Fruit fly (Drosophila melanogaster) whole organism, embryonic: Measurements from ENCODE around the gene pxb.

Experiments used
- CG30020 ChIP-seq: fragments of 200-800 bp; optimal IDR thresholded peaks from 2 replicates; lab custom pipeline; 2019; ENCODE audit warnings: missing biosample characterization, mild to moderate bottlenecking, missing genetic modification characterization, moderate library complexity
- CG34376 ChIP-seq: fragments of 200-800 bp; sonication (Bioruptor generic); optimal IDR thresholded peaks from 2 replicates; lab custom pipeline; 2018; ENCODE audit warnings: missing biosample characterization, mild to moderate bottlenecking, missing genetic modification characterization
- CG34422 ChIP-seq: fragments of 200-800 bp; sonication (Bioruptor generic); IDR thresholded peaks from 3 replicates; pipeline ENCODE4 v1.3.6; 2022; ENCODE audit warnings: missing biosample characterization, missing genetic modification characterization
- Dip3 ChIP-seq: fragments of 200-800 bp; sonication (Bioruptor generic); optimal IDR thresholded peaks from 3 replicates; lab custom pipeline; 2016; ENCODE audit warnings: missing biosample characterization, missing genetic modification characterization
- HLH4C ChIP-seq: fragments of 200-800 bp; sonication (Bioruptor generic); IDR thresholded peaks from 3 replicates; pipeline ENCODE4 v1.3.6; 2022; ENCODE audit warnings: missing biosample characterization, missing genetic modification characterization; ENCODE audit not compliant: partially characterized antibody
- Hr78 ChIP-seq, 2 experiments: fragments of 200-800 bp in 1 of 2; fragments of >200 bp in 1 of 2; sonication (Bioruptor generic) in 1 of 2; optimal IDR thresholded peaks; 2 replicates each; lab custom pipeline; 2017 to 2019; ENCODE audit warnings: missing biosample characterization in 2 of 2, missing genetic modification characterization in 2 of 2, mild to moderate bottlenecking in 1 of 2, moderate library complexity in 1 of 2
- cg ChIP-seq: fragments of 200-800 bp; sonication (Bioruptor generic); optimal IDR thresholded peaks from 3 replicates; lab custom pipeline; 2019; ENCODE audit warnings: missing biosample characterization, mild to moderate bottlenecking, missing genetic modification characterization, moderate library complexity
- fru ChIP-seq: fragments of >200 bp; optimal IDR thresholded peaks from 2 replicates; lab custom pipeline; 2017
- gce ChIP-seq: fragments of 200-800 bp; sonication (Bioruptor generic); IDR thresholded peaks from 3 replicates; pipeline ENCODE4 v1.3.6; 2022; ENCODE audit warnings: missing biosample characterization, missing genetic modification characterization
- knrl ChIP-seq: fragments of 200-800 bp; sonication (Bioruptor generic); IDR thresholded peaks from 3 replicates; pipeline ENCODE4 v1.3.6; 2022; ENCODE audit warnings: missing biosample characterization, missing genetic modification characterization; ENCODE audit not compliant: partially characterized antibody
- ranshi ChIP-seq: fragments of 200-800 bp; sonication (Bioruptor generic); IDR thresholded peaks from 2 replicates; pipeline ENCODE4 v1.3.6; 2022; ENCODE audit warnings: missing biosample characterization, missing genetic modification characterization

DNA sequence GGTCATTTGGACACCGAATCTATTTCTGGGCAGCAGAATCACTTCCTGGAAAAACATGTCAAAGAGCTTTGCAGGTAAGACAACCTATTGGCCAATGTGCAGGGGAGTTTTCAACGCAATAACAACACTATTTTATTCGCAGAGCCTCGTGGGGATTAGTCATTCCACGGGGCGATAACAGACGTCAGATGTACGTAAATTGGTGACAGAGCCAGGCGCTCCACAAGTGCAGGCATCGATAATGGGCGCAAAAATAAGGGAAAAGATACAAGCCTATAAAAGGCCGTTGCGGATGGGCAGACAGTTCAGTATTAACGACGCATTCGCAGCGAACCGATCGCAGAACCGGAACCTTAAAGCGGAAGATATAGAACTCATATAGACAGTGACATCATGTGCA lies 29.0 kb downstream of the pxb start, which contains the start of gene CG5399:
- TF ChIP-seq fru (lab: Kevin White, UChicago): no peak
- TF ChIP-seq CG34422 (GFP tag; lab: Robert Waterston, UW): no peak
- TF ChIP-seq CG30020 (tag; lab: Kevin White, UChicago): no peak
- TF ChIP-seq CG34376: no peak
- TF ChIP-seq ranshi: no peak
- TF ChIP-seq Dip3 (GFP tag; lab: Kevin White, UChicago): no peak
- no peak for TF ChIP-seq Hr78 (GFP tag; optimal IDR thresholded peaks at IDR 0.05; lab: Kevin White, UChicago)
- TF ChIP-seq cg (GFP tag; lab: Kevin White, UChicago): no peak
- no peak for TF ChIP-seq knrl (GFP tag; lab: Robert Waterston, UW)
- no peak for TF ChIP-seq HLH4C (GFP tag; lab: Robert Waterston, UW)
- TF ChIP-seq gce: no peak
